Fruit fly (Drosophila melanogaster) whole organism, embryonic: Measurements from ENCODE around the gene CG32668.

Experiments used
- Adf1 ChIP-seq: fragments of 200-800 bp; sonication (Bioruptor generic); IDR thresholded peaks from 2 replicates; pipeline ENCODE4 v1.3.6; 2022; ENCODE audit warnings: missing biosample characterization, missing genetic modification characterization
- Bgb ChIP-seq: fragments of 200-800 bp; sonication (Bioruptor generic); IDR thresholded peaks from 2 replicates; pipeline ENCODE4 v1.3.6; 2022; ENCODE audit warnings: missing biosample characterization, missing genetic modification characterization; ENCODE audit not compliant: partially characterized antibody
- CG10274 ChIP-seq: fragments of 200-800 bp; sonication (Bioruptor generic); optimal IDR thresholded peaks from 3 replicates; lab custom pipeline; 2017; ENCODE audit warnings: missing biosample characterization, mild to moderate bottlenecking, missing genetic modification characterization
- CG10565 ChIP-seq: fragments of 200-800 bp; sonication (Bioruptor generic); optimal IDR thresholded peaks from 3 replicates; lab custom pipeline; 2016; ENCODE audit warnings: missing biosample characterization, mild to moderate bottlenecking, missing genetic modification characterization
- CG10979 ChIP-seq: fragments of 200-800 bp; sonication (Bioruptor generic); optimal IDR thresholded peaks from 2 replicates; lab custom pipeline; 2018; ENCODE audit warnings: missing biosample characterization, mild to moderate bottlenecking, missing genetic modification characterization, moderate library complexity
- CG13296 ChIP-seq: fragments of 200-800 bp; sonication (Bioruptor generic); optimal IDR thresholded peaks from 3 replicates; lab custom pipeline; 2018; ENCODE audit warnings: missing biosample characterization, mild to moderate bottlenecking, missing genetic modification characterization
- CG13424 ChIP-seq: fragments of 200-800 bp; sonication (Bioruptor generic); optimal IDR thresholded peaks from 2 replicates; lab custom pipeline; 2019; ENCODE audit warnings: missing biosample characterization, mild to moderate bottlenecking, missing genetic modification characterization, moderate library complexity
- CG14860 ChIP-seq: fragments of 200-800 bp; sonication (Bioruptor generic); IDR thresholded peaks from 3 replicates; pipeline ENCODE4 v1.3.6; 2022; ENCODE audit warnings: missing biosample characterization, missing genetic modification characterization; ENCODE audit not compliant: partially characterized antibody
- CG15011 ChIP-seq: fragments of 200-800 bp; sonication (Bioruptor generic); optimal IDR thresholded peaks from 3 replicates; lab custom pipeline; 2018; ENCODE audit warnings: missing biosample characterization, mild to moderate bottlenecking, missing genetic modification characterization
- CG15269 ChIP-seq: fragments of 200-800 bp; sonication (Bioruptor generic); optimal IDR thresholded peaks from 2 replicates; lab custom pipeline; 2018; ENCODE audit warnings: missing biosample characterization, mild to moderate bottlenecking, missing genetic modification characterization, moderate library complexity
- CG1792 ChIP-seq: fragments of 200-800 bp; sonication (Bioruptor generic); optimal IDR thresholded peaks from 2 replicates; lab custom pipeline; 2016; ENCODE audit warnings: missing biosample characterization, missing genetic modification characterization
- CG18599 ChIP-seq: fragments of 200-800 bp; sonication (Bioruptor generic); optimal IDR thresholded peaks from 3 replicates; lab custom pipeline; 2017; ENCODE audit warnings: missing biosample characterization, missing genetic modification characterization, mild to moderate bottlenecking, moderate library complexity, missing genetic modification reagents
- CG2678 ChIP-seq: fragments of 200-800 bp; sonication (Bioruptor generic); optimal IDR thresholded peaks from 3 replicates; lab custom pipeline; 2019; ENCODE audit warnings: missing biosample characterization, mild to moderate bottlenecking, missing genetic modification characterization, moderate library complexity
- CG2889 ChIP-seq: fragments of 200-800 bp; sonication (Bioruptor generic); IDR thresholded peaks from 3 replicates; pipeline ENCODE4 v1.3.6; 2022; ENCODE audit warnings: missing biosample characterization, missing genetic modification characterization
- CG30403 ChIP-seq: fragments of 200-800 bp; sonication (Bioruptor generic); optimal IDR thresholded peaks from 3 replicates; lab custom pipeline; 2016; ENCODE audit warnings: missing biosample characterization, missing genetic modification characterization
- CG4328 ChIP-seq: fragments of 200-800 bp; sonication (Bioruptor generic); optimal IDR thresholded peaks from 3 replicates; lab custom pipeline; 2017; ENCODE audit warnings: missing biosample characterization, missing genetic modification reagents, missing genetic modification characterization
- CG5245 ChIP-seq: fragments of 200-800 bp; sonication (Bioruptor generic); optimal IDR thresholded peaks from 3 replicates; lab custom pipeline; 2016; ENCODE audit warnings: missing biosample characterization, missing genetic modification characterization
- CG6175 ChIP-seq: fragments of 200-800 bp; sonication (Bioruptor generic); IDR thresholded peaks from 3 replicates; pipeline ENCODE4 v1.3.6; 2022; ENCODE audit warnings: missing biosample characterization, missing genetic modification characterization
- CG6272 ChIP-seq: fragments of 200-800 bp; sonication (Bioruptor generic); IDR thresholded peaks from 2 replicates; pipeline ENCODE4 v1.3.6; 2022; ENCODE audit warnings: missing biosample characterization, missing genetic modification characterization
- CG6689 ChIP-seq: fragments of 200-800 bp; sonication (Bioruptor generic); IDR thresholded peaks from 2 replicates; pipeline ENCODE4 v1.3.6; 2022; ENCODE audit warnings: missing biosample characterization, missing genetic modification characterization
- CG6765 ChIP-seq: fragments of 200-800 bp; sonication (Bioruptor generic); optimal IDR thresholded peaks from 3 replicates; lab custom pipeline; 2017; ENCODE audit warnings: missing biosample characterization, mild to moderate bottlenecking, missing genetic modification characterization
- CG7839 ChIP-seq: fragments of 200-800 bp; sonication (Bioruptor generic); optimal IDR thresholded peaks from 3 replicates; lab custom pipeline; 2018; ENCODE audit warnings: missing biosample characterization, mild to moderate bottlenecking, missing genetic modification characterization, moderate library complexity
- CG7987 ChIP-seq: fragments of 200-800 bp; sonication (Bioruptor generic); optimal IDR thresholded peaks from 2 replicates; lab custom pipeline; 2018; ENCODE audit warnings: missing biosample characterization, mild to moderate bottlenecking, missing genetic modification characterization, moderate library complexity
- CG8765 ChIP-seq: fragments of 200-800 bp; sonication (Bioruptor generic); IDR thresholded peaks from 2 replicates; pipeline ENCODE4 v1.3.6; 2022; ENCODE audit warnings: missing biosample characterization, missing genetic modification characterization
- CG9876 ChIP-seq: fragments of 200-800 bp; sonication (Bioruptor generic); optimal IDR thresholded peaks from 2 replicates; lab custom pipeline; 2016; ENCODE audit warnings: missing biosample characterization, missing genetic modification characterization
- Drgx ChIP-seq: fragments of 200-800 bp; sonication (Bioruptor generic); IDR thresholded peaks from 2 replicates; pipeline ENCODE4 v1.3.6; 2022; ENCODE audit warnings: missing biosample characterization, missing genetic modification characterization
- Elba2 ChIP-seq: fragments of 200-800 bp; sonication (Bioruptor generic); optimal IDR thresholded peaks from 3 replicates; lab custom pipeline; 2016; ENCODE audit warnings: missing biosample characterization, missing genetic modification characterization
- Ets97D ChIP-seq: fragments of 200-800 bp; sonication (Bioruptor generic); optimal IDR thresholded peaks from 3 replicates; lab custom pipeline; 2016; ENCODE audit warnings: missing biosample characterization, missing genetic modification characterization
- Mad ChIP-seq: fragments of 200-800 bp; sonication (Bioruptor generic); optimal IDR thresholded peaks from 2 replicates; lab custom pipeline; 2016; ENCODE audit warnings: missing biosample characterization, missing genetic modification characterization
- Med ChIP-seq: fragments of 200-800 bp; sonication (Bioruptor generic); peaks from one replicate; lab custom pipeline; 2016; ENCODE audit warnings: missing biosample characterization, missing genetic modification characterization, mild to moderate bottlenecking, inconsistent platforms, moderate library complexity
- Meics ChIP-seq: fragments of 200-800 bp; sonication (Bioruptor generic); optimal IDR thresholded peaks from 2 replicates; lab custom pipeline; 2017; ENCODE audit warnings: missing biosample characterization, mild to moderate bottlenecking, missing genetic modification characterization
- aop ChIP-seq: fragments of 200-800 bp; sonication (Bioruptor generic); IDR thresholded peaks from 2 replicates; pipeline ENCODE4 v1.3.6; 2022; ENCODE audit warnings: missing biosample characterization, missing genetic modification characterization
- chif ChIP-seq, 2 experiments: fragments of 200-800 bp; sonication (Bioruptor generic); optimal IDR thresholded peaks; 3 replicates each; lab custom pipeline; 2016; ENCODE audit warnings: missing biosample characterization in 2 of 2, missing genetic modification characterization in 2 of 2
- ems ChIP-seq: fragments of 200-800 bp; sonication (Bioruptor generic); optimal IDR thresholded peaks from 3 replicates; lab custom pipeline; 2016; ENCODE audit warnings: missing biosample characterization, missing genetic modification characterization
- fd96Cb ChIP-seq: fragments of 200-800 bp; sonication (Bioruptor generic); optimal IDR thresholded peaks from 2 replicates; lab custom pipeline; 2018; ENCODE audit warnings: missing biosample characterization, mild to moderate bottlenecking, missing genetic modification characterization, moderate library complexity
- gfzf ChIP-seq: fragments of 200-800 bp; sonication (Bioruptor generic); optimal IDR thresholded peaks from 2 replicates; lab custom pipeline; 2016; ENCODE audit warnings: missing biosample characterization, mild to moderate bottlenecking, missing genetic modification characterization, moderate library complexity
- gt ChIP-seq: fragments of 200-800 bp; sonication (Bioruptor generic); IDR thresholded peaks from 2 replicates; pipeline ENCODE4 v1.3.6; 2022; ENCODE audit warnings: missing biosample characterization, missing genetic modification characterization
- kah ChIP-seq: fragments of 200-800 bp; sonication (Bioruptor generic); optimal IDR thresholded peaks from 2 replicates; lab custom pipeline; 2018; ENCODE audit warnings: missing biosample characterization, mild to moderate bottlenecking, missing genetic modification characterization
- pan ChIP-seq, 4 experiments: fragments of >200 bp in 3 of 4; fragments of 200-800 bp in 1 of 4; sonication (Bioruptor generic) in 1 of 4; optimal IDR thresholded peaks in 3 of 4; IDR thresholded peaks in 1 of 4; 2 replicates each; pipeline versions ENCODE4 v1.3.6 to Lab custom; 2017 to 2022; ENCODE audit warnings: missing biosample characterization in 2 of 4, missing genetic modification characterization in 2 of 4, mixed read lengths in 1 of 4
- phol ChIP-seq: fragments of 200-800 bp; sonication (Bioruptor generic); optimal IDR thresholded peaks from 3 replicates; lab custom pipeline; 2018; ENCODE audit warnings: missing biosample characterization, mild to moderate bottlenecking, missing genetic modification characterization, moderate library complexity
- prd ChIP-seq, 3 experiments: fragments of >200 bp in 2 of 3; fragments of 200-800 bp in 1 of 3; sonication (Bioruptor generic) in 1 of 3; optimal IDR thresholded peaks in 2 of 3; IDR thresholded peaks in 1 of 3; 2 replicates in 2 of 3; 3 replicates in 1 of 3; pipeline versions ENCODE4 v1.3.6 to Lab custom; 2017 to 2022; ENCODE audit warnings: missing biosample characterization in 1 of 3, missing genetic modification characterization in 1 of 3
- pros ChIP-seq: fragments of 200-800 bp; sonication (Bioruptor generic); optimal IDR thresholded peaks from 3 replicates; lab custom pipeline; 2019; ENCODE audit warnings: missing biosample characterization, mild to moderate bottlenecking, missing genetic modification characterization, moderate library complexity
- ranshi ChIP-seq: fragments of 200-800 bp; sonication (Bioruptor generic); IDR thresholded peaks from 2 replicates; pipeline ENCODE4 v1.3.6; 2022; ENCODE audit warnings: missing biosample characterization, missing genetic modification characterization
- sim ChIP-seq: fragments of 200-800 bp; sonication (Bioruptor generic); IDR thresholded peaks from 2 replicates; pipeline ENCODE4 v1.3.6; 2022; ENCODE audit warnings: missing biosample characterization, missing genetic modification characterization
- sima ChIP-seq: fragments of 200-800 bp; sonication (Bioruptor generic); optimal IDR thresholded peaks from 2 replicates; lab custom pipeline; 2016; ENCODE audit warnings: missing biosample characterization, missing genetic modification characterization
- slp2 ChIP-seq: fragments of 200-800 bp; sonication (Bioruptor generic); optimal IDR thresholded peaks from 2 replicates; lab custom pipeline; 2016; ENCODE audit warnings: missing biosample characterization, missing genetic modification characterization
- stc ChIP-seq: fragments of 200-800 bp; sonication (Bioruptor generic); IDR thresholded peaks from 2 replicates; pipeline ENCODE4 v1.3.6; 2022; ENCODE audit warnings: missing biosample characterization, missing genetic modification characterization
- tio ChIP-seq: fragments of 200-800 bp; sonication (Bioruptor generic); optimal IDR thresholded peaks from 2 replicates; lab custom pipeline; 2017; ENCODE audit warnings: missing biosample characterization, missing genetic modification characterization, inconsistent platforms

CG32668 gene

DNA sequence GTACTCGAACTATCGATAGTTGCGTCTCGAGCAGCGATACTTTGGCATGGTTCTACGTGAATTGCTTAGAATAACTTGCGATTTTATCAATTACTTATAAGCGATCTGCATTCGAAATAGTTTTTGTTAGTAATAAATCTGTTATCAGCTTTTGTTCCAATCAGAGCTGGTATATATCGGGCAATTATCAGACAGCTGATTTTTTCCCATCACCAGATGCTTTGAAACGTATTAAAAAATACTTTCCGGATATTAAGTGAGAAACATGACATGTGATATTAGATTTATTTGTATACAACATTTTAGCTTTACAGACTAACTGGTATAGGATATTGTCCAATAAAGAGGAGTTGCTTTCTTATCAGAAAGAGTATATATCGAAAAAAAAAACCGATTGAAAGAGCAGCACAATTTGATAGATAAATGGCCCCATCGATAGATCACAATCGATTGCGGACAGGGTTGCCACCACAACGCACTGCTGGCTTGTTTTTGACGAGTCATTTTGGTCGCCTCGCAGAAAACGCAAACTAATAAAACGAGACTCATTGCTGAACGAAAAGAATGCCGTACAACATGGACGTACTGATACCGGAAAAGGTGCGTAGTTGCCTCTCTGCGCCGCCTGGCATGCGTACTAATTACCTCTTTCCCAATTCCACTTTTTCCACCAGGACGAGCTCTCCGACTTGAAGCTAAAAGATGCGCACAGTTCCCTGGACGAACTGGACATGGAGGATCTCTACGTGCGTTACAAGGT, 34.6 kb downstream of the CG32668 start, which contains the start of gene Rpt3 (continued):
- TF ChIP-seq CG7839 (tag; lab: Kevin White, UChicago) (no peak), CG6765 (GFP tag; lab: Kevin White, UChicago) (no peak), CG10274 (GFP tag; lab: Kevin White, UChicago) (no peak), CG2889 (no peak), CG6272 (GFP tag; lab: Robert Waterston, UW) (no peak), Drgx (GFP tag; lab: Robert Waterston, UW) (no peak), sim (GFP tag; lab: Robert Waterston, UW) (no peak), CG10565 (no peak), pros (GFP tag; lab: Kevin White, UChicago) (no peak), CG15011 (GFP tag; lab: Kevin White, UChicago) (no peak), gfzf (peak; percentile 40), CG4328 (no peak), Meics (GFP tag; lab: Kevin White, UChicago) (no peak), CG2678 (tag; lab: Kevin White, UChicago) (no peak), CG8765 (GFP tag; lab: Robert Waterston, UW) (no peak), ems (GFP tag; lab: Kevin White, UChicago) (no peak), CG14860 (GFP tag; lab: Robert Waterston, UW) (peak; percentile 82; the same call in 2 of the 3 replicates), gt (GFP tag; lab: Robert Waterston, UW) (no peak), CG15269 (tag; lab: Kevin White, UChicago) (no peak), CG30403 (GFP tag; lab: Kevin White, UChicago) (peak; percentile 39), Mad (GFP tag; lab: Kevin White, UChicago) (no peak), CG13296 (no peak), Bgb (GFP tag; lab: Robert Waterston, UW) (peak; percentile 47), CG9876 (GFP tag; lab: Kevin White, UChicago) (no peak), Med (peak; percentile 76), chif (GFP tag; optimal IDR thresholded peaks at IDR 0.05; lab: Kevin White, UChicago) (peak in 1 of 2 experiments; percentile 20), CG6175 (no peak), CG7987 (no peak), CG5245 (no peak), slp2 (GFP tag; lab: Kevin White, UChicago) (no peak), ranshi (GFP tag; lab: Robert Waterston, UW) (no peak), phol (tag; lab: Kevin White, UChicago) (peak; percentile 33), CG18599 (GFP tag; lab: Kevin White, UChicago) (no peak), tio (GFP tag; lab: Kevin White, UChicago) (no peak), fd96Cb (tag; lab: Kevin White, UChicago) (no peak), CG6689 (0 out of 2 replicates have a peak, but pooled peaks have one; percentile 12), sima (GFP tag; lab: Kevin White, UChicago) (no peak), Ets97D (GFP tag; lab: Kevin White, UChicago) (peak; percentile 65), kah (GFP tag; lab: Kevin White, UChicago) (no peak), CG10979 (tag; lab: Kevin White, UChicago) (no peak), Elba2 (GFP tag; lab: Kevin White, UChicago) (peak; percentile 28), pan (optimal IDR thresholded peaks at IDR 0.05; lab: Kevin White, UChicago) (no peak), pan (GFP tag; optimal IDR thresholded peaks at IDR 0.05 in 1 of 2, IDR thresholded peaks at IDR 0.05 in 1 of 2) (no peak), aop (GFP tag; lab: Robert Waterston, UW) (no peak), stc (GFP tag; lab: Robert Waterston, UW) (no peak), CG13424 (tag; lab: Kevin White, UChicago) (no peak), prd (optimal IDR thresholded peaks at IDR 0.05; lab: Kevin White, UChicago) (no peak), prd (GFP tag; IDR thresholded peaks at IDR 0.05; lab: Robert Waterston, UW) (no peak), CG1792 (GFP tag; lab: Kevin White, UChicago) (no peak), Adf1 (no peak)
